Worm (Caenorhabditis elegans) whole organism, L3 larva: ENCODE results near the gene F25B5.3.

Experiments
- ZK546.5 ChIP-seq: sonication (generic microtip); optimal IDR thresholded peaks from 2 replicates; lab custom pipeline; 2017; ENCODE audit warnings: missing biosample characterization, missing genetic modification characterization
- nhr-28 ChIP-seq: fragments of 150-350 bp; optimal IDR thresholded peaks from 2 replicates; lab custom pipeline; 2014; ENCODE audit warnings: missing biosample characterization, missing genetic modification characterization

DNA sequence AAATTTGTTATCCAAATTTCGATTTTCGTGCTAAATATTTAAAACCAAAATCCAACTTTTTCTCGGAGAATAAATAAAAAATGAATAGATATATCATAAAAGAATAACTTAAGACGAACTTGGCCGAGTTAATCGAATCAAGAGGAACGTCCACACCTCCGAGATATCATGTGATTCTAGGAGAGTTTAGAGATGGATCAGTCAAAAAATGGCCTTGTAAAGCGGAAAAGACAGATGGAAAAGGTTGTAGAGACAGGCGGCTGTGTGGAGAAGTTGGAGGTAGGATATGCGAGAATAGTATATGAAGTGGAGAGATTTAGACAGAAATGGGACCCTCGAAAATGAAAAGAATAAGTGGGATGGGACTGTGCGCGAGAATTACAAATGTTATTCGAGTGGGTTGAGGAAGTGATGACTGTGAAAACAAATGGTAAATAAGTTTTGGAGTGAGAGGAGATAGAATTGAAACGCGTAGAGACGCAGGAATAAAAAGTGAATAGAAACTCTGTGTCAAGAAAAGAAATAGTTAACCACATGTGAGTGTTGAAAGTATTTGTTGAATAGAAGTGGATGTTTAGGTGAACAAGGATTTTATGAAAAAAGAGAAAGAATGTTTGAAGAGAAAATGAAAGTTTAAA is 34.2 kb downstream of the F25B5.3 start:
- no peak for TF ChIP-seq ZK546.5 (tag; lab: Kevin White, UChicago)
- no peak for TF ChIP-seq nhr-28 (tag; lab: Kevin White, UChicago)
